Worm (Caenorhabditis elegans) whole organism, midembryonic: ENCODE measurements around the gene F54E2.9.

Experiments used
- T22C8.4 ChIP-seq: fragments of 200-800 bp; sonication (Bioruptor generic); IDR thresholded peaks from 2 replicates; pipeline ENCODE4 v1.3.6; 2022; ENCODE audit warnings: missing genetic modification characterization, missing compliant biosample characterization
- cog-1 ChIP-seq: sonication (generic microtip); optimal IDR thresholded peaks from 2 replicates; lab custom pipeline; 2016; ENCODE audit warnings: missing genetic modification characterization, missing compliant biosample characterization
- flt-1 ChIP-seq: fragments of 200-800 bp; sonication (Bioruptor generic); IDR thresholded peaks from 2 replicates; pipeline ENCODE4 v1.3.6; 2022; ENCODE audit warnings: missing genetic modification characterization, missing compliant biosample characterization
- klf-2 ChIP-seq: fragments of 200-800 bp; sonication (Bioruptor generic); conservative IDR thresholded peaks from 2 replicates; pipeline ENCODE4 v1.3.6; 2022; ENCODE audit warnings: missing genetic modification reagents, missing genetic modification characterization, missing compliant biosample characterization
- med-1 ChIP-seq: sonication (generic microtip); optimal IDR thresholded peaks from 2 replicates; lab custom pipeline; 2017; ENCODE audit warnings: missing genetic modification characterization, mild to moderate bottlenecking, missing compliant biosample characterization, antibody characterized with exemption, missing genetic modification reagents; ENCODE audit not compliant: insufficient read depth
- ref-1 ChIP-seq: fragments of 200-800 bp; sonication (Bioruptor generic); conservative IDR thresholded peaks from 2 replicates; pipeline ENCODE4 v1.3.6; 2022; ENCODE audit warnings: missing genetic modification reagents, missing genetic modification characterization, missing compliant biosample characterization
- tab-1 ChIP-seq: fragments of 200-800 bp; sonication (Bioruptor generic); IDR thresholded peaks from 2 replicates; pipeline ENCODE4 v1.3.6; 2022; ENCODE audit warnings: missing genetic modification characterization, missing compliant biosample characterization
- ztf-23 ChIP-seq: fragments of 200-800 bp; sonication (Bioruptor generic); IDR thresholded peaks from 2 replicates; pipeline ENCODE4 v1.3.6; 2022; ENCODE audit warnings: missing genetic modification reagents, missing genetic modification characterization, missing compliant biosample characterization
- ztf-29 ChIP-seq: fragments of 200-800 bp; sonication (Bioruptor generic); IDR thresholded peaks from 2 replicates; pipeline ENCODE4 v1.3.6; 2022; ENCODE audit warnings: missing genetic modification reagents, missing genetic modification characterization, missing compliant biosample characterization

Gene F54E2.9

DNA sequence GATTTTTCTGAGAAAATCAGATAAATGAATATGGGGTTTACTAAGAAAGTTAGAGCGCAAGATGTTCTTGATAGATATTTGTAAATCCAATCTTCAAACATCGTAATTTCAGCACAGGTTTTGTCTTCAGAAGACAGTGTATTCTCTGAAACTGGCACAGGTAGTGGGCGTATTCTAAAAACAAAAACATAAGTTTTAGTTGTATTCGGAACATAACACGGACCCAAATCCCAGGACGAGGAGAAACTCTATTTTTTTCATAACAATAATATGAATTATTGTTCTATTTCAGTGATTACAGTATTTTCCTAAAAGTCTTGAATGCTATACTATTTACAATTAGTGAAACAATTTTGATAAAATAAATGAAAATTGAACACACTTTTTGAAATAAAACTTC lies 22.7 kb upstream of the F54E2.9 start, which contains the start of gene srj-45:
Gene srj-45 (minus strand): TSS at position 101 of the 400 bp plus-strand sequence.
- no peak for TF ChIP-seq med-1 (GFP tag; lab: Kevin White, UChicago)
- TF ChIP-seq flt-1 (GFP tag; lab: Robert Waterston, UW), result no peak
- no peak for TF ChIP-seq ztf-29
- no peak for TF ChIP-seq klf-2 (GFP tag; lab: Robert Waterston, UW)
- no peak for TF ChIP-seq ref-1 (GFP tag; lab: Robert Waterston, UW)
- TF ChIP-seq cog-1 (tag; lab: Kevin White, UChicago), result no peak
- TF ChIP-seq tab-1 (GFP tag; lab: Robert Waterston, UW), result no peak
- TF ChIP-seq ztf-23 (GFP tag; lab: Robert Waterston, UW), result no peak
- TF ChIP-seq T22C8.4, result no peak

DNA sequence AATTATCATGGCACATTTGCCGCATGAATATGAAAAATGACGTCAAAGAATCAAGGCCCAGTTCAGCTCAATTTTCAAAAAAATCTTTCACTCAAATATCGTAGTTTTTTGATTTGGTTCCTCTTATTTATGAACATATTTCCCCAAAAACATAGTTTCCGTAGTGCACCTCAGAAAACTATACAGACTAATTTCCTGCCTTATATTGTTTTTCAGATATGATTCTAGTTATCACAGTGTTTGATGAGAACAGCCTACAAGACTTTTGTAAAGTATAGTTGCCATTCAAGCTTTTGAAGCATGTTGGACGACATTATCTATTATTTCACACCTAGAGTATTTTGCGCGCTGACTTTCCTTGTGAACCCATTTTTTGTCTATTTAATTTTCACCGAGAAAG lies 18.9 kb upstream of the F54E2.9 start, which contains the start of gene srj-50:
Gene srj-50 (plus strand): TSS at position 301 of the 400 bp plus-strand sequence.
- TF ChIP-seq med-1 (GFP tag; lab: Kevin White, UChicago) (no peak), flt-1 (GFP tag; lab: Robert Waterston, UW) (no peak), cog-1 (tag; lab: Kevin White, UChicago) (no peak), ztf-23 (GFP tag; lab: Robert Waterston, UW) (no peak), ref-1 (GFP tag; lab: Robert Waterston, UW) (no peak), klf-2 (GFP tag; lab: Robert Waterston, UW) (no peak), tab-1 (GFP tag; lab: Robert Waterston, UW) (no peak), ztf-29 (no peak), T22C8.4 (no peak)

DNA sequence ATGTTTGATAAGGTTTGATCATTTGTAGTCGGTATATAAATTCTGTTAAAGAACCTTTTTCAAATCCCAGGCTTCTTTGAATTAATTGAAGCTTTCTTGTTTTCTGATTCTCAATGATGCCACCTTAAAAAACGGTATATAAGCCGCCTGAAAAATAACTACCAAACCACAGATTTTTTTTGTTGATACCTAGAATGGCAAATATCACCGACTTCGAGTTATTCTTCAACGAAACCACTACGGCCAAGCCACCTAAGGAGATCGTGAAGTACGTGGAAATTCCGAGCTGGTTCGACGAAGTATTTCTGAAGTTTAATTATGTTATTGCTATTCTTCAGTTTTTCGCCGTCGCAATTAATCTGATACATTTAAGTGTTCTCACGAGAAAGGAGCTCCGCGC lies 17.0 kb upstream of the F54E2.9 start, which contains the start of gene srw-2:
Gene srw-2 (plus strand): TSS at position 62 of the 400 bp plus-strand sequence.
- TF ChIP-seq cog-1 (tag; lab: Kevin White, UChicago) (no peak), klf-2 (GFP tag; lab: Robert Waterston, UW) (no peak), flt-1 (GFP tag; lab: Robert Waterston, UW) (no peak), ztf-29 (no peak), med-1 (GFP tag; lab: Kevin White, UChicago) (no peak), tab-1 (GFP tag; lab: Robert Waterston, UW) (no peak), T22C8.4 (no peak), ref-1 (GFP tag; lab: Robert Waterston, UW) (no peak), ztf-23 (GFP tag; lab: Robert Waterston, UW) (no peak)

DNA sequence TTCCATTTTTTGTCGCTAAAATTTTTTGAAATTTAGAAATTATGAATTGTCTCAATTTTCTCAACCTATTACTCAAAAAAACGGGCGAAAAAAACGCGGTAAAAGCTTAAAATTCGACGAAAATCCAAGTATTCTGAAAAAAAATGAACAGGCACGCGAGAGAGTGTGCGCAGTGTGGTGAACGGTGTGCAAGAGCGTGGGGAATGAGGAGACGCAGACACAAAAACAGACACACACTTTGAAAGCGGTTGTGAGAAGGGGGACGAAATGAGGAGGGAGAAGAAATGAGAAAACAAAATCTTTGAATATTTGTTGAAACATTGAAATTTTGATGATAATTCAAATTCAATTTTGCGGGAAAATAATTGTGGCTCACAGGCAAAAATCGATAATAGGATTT lies 13.0 kb upstream of the F54E2.9 start, which contains the start of gene T03D3.5:
Gene T03D3.5 (minus strand): TSS at position 21 of the 400 bp plus-strand sequence.
- TF ChIP-seq tab-1 (GFP tag; lab: Robert Waterston, UW) (no peak), T22C8.4 (no peak), flt-1 (GFP tag; lab: Robert Waterston, UW) (no peak), med-1 (GFP tag; lab: Kevin White, UChicago) (no peak), ref-1 (GFP tag; lab: Robert Waterston, UW) (no peak), ztf-23 (GFP tag; lab: Robert Waterston, UW) (no peak), ztf-29 (no peak), cog-1 (tag; lab: Kevin White, UChicago) (no peak), klf-2 (GFP tag; lab: Robert Waterston, UW) (no peak)

DNA sequence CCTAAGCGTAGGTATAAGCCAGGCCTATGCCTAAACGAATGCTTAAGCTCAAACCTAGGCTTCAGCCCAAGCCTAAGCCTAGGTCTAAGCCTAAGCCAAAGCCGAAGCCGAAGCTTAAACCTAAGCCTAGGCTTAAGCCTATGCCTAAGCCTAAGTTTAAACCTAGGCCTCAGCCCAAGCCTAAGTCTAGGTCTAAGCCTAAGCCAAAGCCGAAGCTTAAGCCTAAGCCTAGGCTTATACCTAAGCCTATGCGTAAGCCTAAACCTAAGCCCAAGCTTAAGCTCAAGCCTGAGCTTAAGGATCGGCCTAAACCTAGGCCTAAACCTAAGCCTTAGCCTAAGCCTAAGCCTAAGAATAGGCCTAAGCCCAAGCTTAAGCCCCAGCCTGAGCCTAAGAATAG lies 12.2 kb upstream of the F54E2.9 start:
- TF ChIP-seq ref-1 (GFP tag; lab: Robert Waterston, UW) (no peak), ztf-29 (0 out of 2 replicates have a peak, but pooled peaks have one; percentile 16), T22C8.4 (no peak)

DNA sequence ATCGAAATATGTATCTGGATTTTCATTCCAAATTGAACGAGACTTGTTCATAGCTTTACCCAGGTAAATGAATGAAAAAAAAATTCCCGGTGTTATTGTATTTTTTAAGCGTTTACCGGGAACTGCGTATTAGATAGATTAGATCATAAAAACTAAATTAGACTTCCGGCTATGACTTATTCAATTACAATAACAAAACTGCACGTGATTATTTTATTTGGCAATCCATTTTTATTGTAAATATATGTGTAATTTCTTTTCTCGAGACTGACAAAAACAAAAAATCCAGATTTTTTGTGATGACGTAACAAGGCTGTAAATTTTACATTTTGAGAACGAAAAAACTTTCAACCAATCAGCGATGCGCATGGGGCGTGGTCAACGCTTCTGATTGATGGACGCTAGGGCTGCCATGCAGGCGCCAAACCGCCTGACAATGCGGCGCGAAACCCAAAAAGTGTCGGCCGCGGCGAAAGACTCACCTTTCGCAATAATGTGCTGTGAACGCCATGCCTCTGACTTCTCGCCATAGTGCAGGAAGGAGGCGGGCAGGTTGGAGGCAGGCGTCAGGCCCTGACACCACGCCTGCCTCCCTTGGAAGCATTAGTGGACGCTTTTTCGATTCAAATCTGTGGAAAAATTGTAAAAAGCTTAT lies 8.0 kb upstream of the F54E2.9 start, which contains the start of gene srh-36:
Gene srh-36 (minus strand): TSS at position 51 of the 655 bp plus-strand sequence.
- TF ChIP-seq ztf-29 (no peak), med-1 (GFP tag; lab: Kevin White, UChicago) (no peak), flt-1 (GFP tag; lab: Robert Waterston, UW) (no peak), tab-1 (GFP tag; lab: Robert Waterston, UW) (no peak), ref-1 (GFP tag; lab: Robert Waterston, UW) (no peak)

DNA sequence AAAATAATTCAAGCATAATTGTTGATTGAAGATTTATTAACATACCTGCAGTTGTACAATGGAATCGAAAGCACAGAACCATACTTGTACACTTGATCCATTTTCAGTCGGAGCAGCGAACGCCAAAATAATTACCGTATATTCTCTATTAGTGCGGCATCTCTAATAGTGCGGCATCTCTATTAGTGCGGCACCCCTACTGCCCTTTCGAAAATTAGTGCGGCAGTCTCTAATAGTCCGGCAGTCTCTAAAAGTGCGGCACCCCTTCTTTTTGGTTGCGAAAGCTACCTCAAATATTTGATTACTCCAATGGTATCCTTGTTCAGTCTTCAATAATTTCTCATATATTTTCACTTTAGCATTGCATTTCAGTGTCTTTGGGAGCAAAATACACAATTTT lies 4.3 kb upstream of the F54E2.9 start, which contains the start of gene srt-34:
Gene srt-34 (minus strand): TSS at position 101 of the 400 bp plus-strand sequence.
- TF ChIP-seq tab-1 (GFP tag; lab: Robert Waterston, UW) (no peak), T22C8.4 (no peak), klf-2 (GFP tag; lab: Robert Waterston, UW) (no peak), ztf-29 (no peak), ref-1 (GFP tag; lab: Robert Waterston, UW) (no peak), cog-1 (tag; lab: Kevin White, UChicago) (no peak), ztf-23 (GFP tag; lab: Robert Waterston, UW) (no peak), med-1 (GFP tag; lab: Kevin White, UChicago) (no peak), flt-1 (GFP tag; lab: Robert Waterston, UW) (no peak)

DNA sequence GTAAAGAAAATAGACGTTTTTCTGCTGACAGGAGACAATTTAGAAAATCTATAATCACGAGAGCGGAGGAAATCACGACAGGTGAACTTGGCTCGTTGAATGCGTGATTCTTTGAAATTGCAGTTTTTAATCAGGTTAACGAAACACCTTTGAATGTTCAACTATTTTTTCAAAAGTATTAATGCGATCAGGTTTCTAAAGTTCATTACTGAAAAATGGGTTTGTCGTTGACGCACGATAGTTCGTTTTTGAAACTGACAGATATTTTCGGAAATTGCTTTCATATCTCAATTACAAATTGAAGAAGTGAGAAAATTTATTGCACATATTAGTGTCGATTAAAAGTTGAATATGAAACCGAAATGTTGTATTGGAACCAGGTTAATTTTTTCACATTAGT lies 2.2 kb upstream of the F54E2.9 start, which contains the start of gene F54E2.5:
Gene F54E2.5 (minus strand): TSS at position 101 of the 400 bp plus-strand sequence.
- TF ChIP-seq tab-1 (GFP tag; lab: Robert Waterston, UW) (no peak), flt-1 (GFP tag; lab: Robert Waterston, UW) (no peak), klf-2 (GFP tag; lab: Robert Waterston, UW) (no peak), T22C8.4 (no peak), med-1 (GFP tag; lab: Kevin White, UChicago) (no peak), ref-1 (GFP tag; lab: Robert Waterston, UW) (no peak), cog-1 (tag; lab: Kevin White, UChicago) (no peak), ztf-29 (no peak), ztf-23 (GFP tag; lab: Robert Waterston, UW) (no peak)

DNA sequence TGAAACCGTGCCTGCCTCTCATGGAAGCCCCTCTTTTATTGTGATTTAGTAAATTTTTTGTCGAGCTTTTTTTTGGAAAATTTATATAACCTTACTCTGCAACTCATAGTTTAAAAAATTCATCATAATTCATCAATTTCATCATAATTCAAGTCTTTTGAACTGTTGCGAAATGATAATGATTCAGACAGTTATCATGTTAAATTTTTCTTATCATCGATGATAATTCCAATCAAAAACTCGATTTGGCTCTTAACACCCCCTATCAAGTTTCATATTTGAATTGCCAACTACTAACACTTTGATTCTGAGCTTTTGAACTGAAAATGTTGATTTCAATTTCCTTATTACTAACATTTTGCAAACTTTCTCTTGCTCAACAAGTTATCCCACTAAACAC lies 3.6 kb downstream of the F54E2.9 start, which contains the start of gene F54E2.1:
Gene F54E2.1 (plus strand): TSS at position 235 of the 400 bp plus-strand sequence.
- no peak for TF ChIP-seq ref-1 (GFP tag; lab: Robert Waterston, UW)
- no peak for TF ChIP-seq cog-1 (tag; lab: Kevin White, UChicago)
- no peak for TF ChIP-seq med-1 (GFP tag; lab: Kevin White, UChicago)
- no peak for TF ChIP-seq klf-2 (GFP tag; lab: Robert Waterston, UW)
- no peak for TF ChIP-seq T22C8.4
- TF ChIP-seq flt-1 (GFP tag; lab: Robert Waterston, UW), result no peak
- TF ChIP-seq ztf-29, result no peak
- TF ChIP-seq tab-1 (GFP tag; lab: Robert Waterston, UW), result no peak
- no peak for TF ChIP-seq ztf-23 (GFP tag; lab: Robert Waterston, UW)
